Comparison of ENCODE assay signal across 5 fruit fly cellular contexts in the genomic region with DNA sequence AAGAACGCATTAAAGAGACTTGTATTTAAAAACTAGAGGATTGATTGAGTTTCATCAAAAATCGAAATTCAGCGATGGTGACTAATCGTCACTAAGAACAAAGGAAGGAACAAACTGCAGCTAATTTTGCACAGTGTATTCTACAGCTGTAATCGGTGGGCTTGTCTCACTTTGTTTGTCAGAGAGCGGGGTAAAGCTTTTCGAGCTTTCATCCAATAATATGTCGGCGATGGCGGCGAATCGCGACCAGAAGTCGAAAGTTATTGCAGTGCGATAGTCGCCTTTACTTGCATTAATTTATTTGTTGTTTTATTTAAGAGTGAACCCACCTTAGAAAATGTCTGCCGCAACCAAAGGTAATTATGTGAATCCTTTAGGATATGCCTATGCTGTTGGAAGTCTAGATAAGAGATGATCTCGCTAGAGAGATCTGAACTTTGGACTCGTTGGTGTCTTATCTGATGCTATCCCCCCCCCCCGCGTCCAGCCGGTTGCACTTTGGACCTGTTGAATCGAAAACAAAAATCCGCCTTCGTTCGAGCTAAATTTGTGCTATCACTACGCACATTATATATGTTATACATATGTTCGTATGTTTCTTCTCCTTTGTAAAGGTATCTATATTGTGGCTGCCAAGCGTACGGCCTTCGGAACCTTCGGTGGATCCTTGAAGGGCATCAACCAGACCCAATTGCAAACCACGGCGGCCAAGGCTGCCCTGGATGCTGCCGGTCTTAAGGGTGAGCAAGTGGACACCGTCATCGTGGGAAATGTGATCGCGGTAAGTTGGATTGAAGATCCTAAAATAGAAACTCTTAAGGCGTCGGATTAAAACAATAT.
TF ChIP-seq lines count a peak whose summit lies in the region.

A gene (plus strand): TSS at position 243 of the 840 bp plus-strand sequence.

- TF ChIP-seq CTCF in whole organism, embryonic (GFP tag; optimal IDR thresholded peaks at IDR 0.05; lab: Kevin White, UChicago), result peak; percentile 68

TF ChIP-seq in whole organism, adult, 20 proteins besides CTCF, POLR2A, EP300 and RAD21 (continues in another document):
- peak; percentile 93 for TF ChIP-seq CG7045 (GFP tag; optimal IDR thresholded peaks at IDR 0.05; lab: Kevin White, UChicago)
- peak; percentile 65 for TF ChIP-seq Crg-1 (GFP tag; optimal IDR thresholded peaks at IDR 0.05; lab: Kevin White, UChicago)
- peak; percentile 81 for TF ChIP-seq bab1 (GFP tag; optimal IDR thresholded peaks at IDR 0.05; lab: Kevin White, UChicago)
- peak; percentile 97 for TF ChIP-seq CG5204 (GFP tag; optimal IDR thresholded peaks at IDR 0.05; lab: Kevin White, UChicago)
- TF ChIP-seq CG1620 (GFP tag; optimal IDR thresholded peaks at IDR 0.05; lab: Kevin White, UChicago), result peak; percentile 50
- peak; percentile 99 for TF ChIP-seq toe (GFP tag; optimal IDR thresholded peaks at IDR 0.05; lab: Kevin White, UChicago)
- TF ChIP-seq cic (GFP tag; optimal IDR thresholded peaks at IDR 0.05; lab: Kevin White, UChicago), result peak; percentile 91
- peak; percentile 74 for TF ChIP-seq CG33017 (tag; optimal IDR thresholded peaks at IDR 0.05; lab: Kevin White, UChicago)
- TF ChIP-seq CG7101 (tag; optimal IDR thresholded peaks at IDR 0.05; lab: Kevin White, UChicago), result peak; percentile 70
- peak; percentile 95 for TF ChIP-seq CG11617 (GFP tag; optimal IDR thresholded peaks at IDR 0.05; lab: Kevin White, UChicago)
- TF ChIP-seq ovo (GFP tag; optimal IDR thresholded peaks at IDR 0.05; lab: Kevin White, UChicago), result peak; percentile 49
- TF ChIP-seq cnc (optimal IDR thresholded peaks at IDR 0.05; lab: Kevin White, UChicago), result peak in 1 of 2 experiments; percentile 7
- TF ChIP-seq Hr96 (GFP tag; optimal IDR thresholded peaks at IDR 0.05; lab: Kevin White, UChicago), result peak; percentile 99
- peak; percentile 88 for TF ChIP-seq tj (GFP tag; optimal IDR thresholded peaks at IDR 0.05; lab: Kevin White, UChicago)
- TF ChIP-seq pad (GFP tag; optimal IDR thresholded peaks at IDR 0.05; lab: Kevin White, UChicago), result peak; percentile 61

TF ChIP-seq in whole organism, embryonic, 481 proteins besides CTCF, POLR2A, EP300 and RAD21 (continues in another document):
- TF ChIP-seq dan (GFP tag; IDR thresholded peaks at IDR 0.05; lab: Robert Waterston, UW) (no peak), CG9215 (GFP tag; IDR thresholded peaks at IDR 0.05; lab: Robert Waterston, UW) (no peak), Hand (GFP tag; optimal IDR thresholded peaks at IDR 0.05; lab: Kevin White, UChicago) (peak; percentile 54), row (GFP tag; IDR thresholded peaks at IDR 0.05; lab: Robert Waterston, UW) (peak; percentile 84), CG10366 (GFP tag; IDR thresholded peaks at IDR 0.05; lab: Robert Waterston, UW) (peak; percentile 65), Atf6 (GFP tag; IDR thresholded peaks at IDR 0.05; lab: Robert Waterston, UW) (peak; percentile 78), crp (GFP tag; optimal IDR thresholded peaks at IDR 0.05; lab: Kevin White, UChicago) (peak in 1 of 2 experiments; percentile 84), CG10321 (GFP tag; IDR thresholded peaks at IDR 0.05; lab: Robert Waterston, UW) (peak; percentile 42; the same call in 1 of the 2 replicates), ab (GFP tag; optimal IDR thresholded peaks at IDR 0.05; lab: Kevin White, UChicago) (no peak), ap (GFP tag; IDR thresholded peaks at IDR 0.05; lab: Robert Waterston, UW) (peak; percentile 52), CG7357 (GFP tag; IDR thresholded peaks at IDR 0.05; lab: Robert Waterston, UW) (no peak), tx (GFP tag; optimal IDR thresholded peaks at IDR 0.05; lab: Kevin White, UChicago) (peak; percentile 18), bcd (GFP tag; optimal IDR thresholded peaks at IDR 0.05; lab: Kevin White, UChicago) (peak; percentile 46), CG33557 (GFP tag; optimal IDR thresholded peaks at IDR 0.05; lab: Kevin White, UChicago) (no peak), kni (GFP tag; optimal IDR thresholded peaks at IDR 0.05; lab: Kevin White, UChicago) (no peak), CG34376 (GFP tag; optimal IDR thresholded peaks at IDR 0.05; lab: Kevin White, UChicago) (peak; percentile 96), CG14014 (GFP tag; IDR thresholded peaks at IDR 0.05; lab: Robert Waterston, UW) (peak; percentile 70)

TF ChIP-seq in whole organism, prepupa, 60 proteins besides CTCF, POLR2A, EP300 and RAD21 (continues in another document):
- TF ChIP-seq topi (GFP tag; optimal IDR thresholded peaks at IDR 0.05; lab: Kevin White, UChicago) (peak; percentile 82), Lpt (GFP tag; optimal IDR thresholded peaks at IDR 0.05; lab: Kevin White, UChicago) (peak; percentile 95), Eip78C (GFP tag; lab: Kevin White, UChicago) (peak; percentile 86), spab (GFP tag; optimal IDR thresholded peaks at IDR 0.05; lab: Kevin White, UChicago) (peak; percentile 99), Sox14 (GFP tag; optimal IDR thresholded peaks at IDR 0.05; lab: Kevin White, UChicago) (peak; percentile 93), Met (GFP tag; optimal IDR thresholded peaks at IDR 0.05; lab: Kevin White, UChicago) (peak; percentile 87), CG8319 (GFP tag; optimal IDR thresholded peaks at IDR 0.05; lab: Kevin White, UChicago) (peak; percentile 92), CG16779 (tag; optimal IDR thresholded peaks at IDR 0.05; lab: Kevin White, UChicago) (peak; percentile 99), CG3032 (tag; optimal IDR thresholded peaks at IDR 0.05; lab: Kevin White, UChicago) (peak; percentile 85), Blimp-1 (GFP tag; optimal IDR thresholded peaks at IDR 0.05; lab: Kevin White, UChicago) (peak; percentile 96), CG6792 (GFP tag; optimal IDR thresholded peaks at IDR 0.05; lab: Kevin White, UChicago) (peak; percentile 61), CG6163 (GFP tag; IDR thresholded peaks at IDR 0.05; lab: Robert Waterston, UW) (peak; percentile 76), dac (GFP tag; optimal IDR thresholded peaks at IDR 0.05; lab: Kevin White, UChicago) (peak; percentile 75), CG11902 (GFP tag; optimal IDR thresholded peaks at IDR 0.05; lab: Kevin White, UChicago) (no peak), CG4318 (GFP tag; optimal IDR thresholded peaks at IDR 0.05; lab: Kevin White, UChicago) (no peak), Ets21C (GFP tag; optimal IDR thresholded peaks at IDR 0.05; lab: Kevin White, UChicago) (peak; percentile 18), Eip93F (GFP tag; optimal IDR thresholded peaks at IDR 0.05; lab: Kevin White, UChicago) (peak; percentile 91)

TF ChIP-seq in whole organism, pupa, 21 proteins besides CTCF, POLR2A, EP300 and RAD21 (continues in another document):
- TF ChIP-seq CG12605 (GFP tag; IDR thresholded peaks at IDR 0.05; lab: Robert Waterston, UW) (peak; percentile 97), Snoo (tag; optimal IDR thresholded peaks at IDR 0.05; lab: Kevin White, UChicago) (peak; percentile 98), CG15710 (tag; optimal IDR thresholded peaks at IDR 0.05; lab: Kevin White, UChicago) (peak; percentile 87), CG17806 (tag; optimal IDR thresholded peaks at IDR 0.05; lab: Kevin White, UChicago) (peak; percentile 89), fd96Ca (GFP tag; IDR thresholded peaks at IDR 0.05; lab: Robert Waterston, UW) (peak; percentile 92), CG8301 (tag; optimal IDR thresholded peaks at IDR 0.05; lab: Kevin White, UChicago) (peak; percentile 96), CG4496 (GFP tag; IDR thresholded peaks at IDR 0.05; lab: Robert Waterston, UW) (peak; percentile 92), EcR (GFP tag; optimal IDR thresholded peaks at IDR 0.05; lab: Kevin White, UChicago) (peak; percentile 81), rn (GFP tag; IDR thresholded peaks at IDR 0.05; lab: Robert Waterston, UW) (peak; percentile 66; the same call in 1 of the 2 replicates), D1 (tag; optimal IDR thresholded peaks at IDR 0.05; lab: Kevin White, UChicago) (peak; percentile 54), Pif1B (GFP tag; optimal IDR thresholded peaks at IDR 0.05; lab: Kevin White, UChicago) (peak; percentile 99), CG34367 (tag; optimal IDR thresholded peaks at IDR 0.05; lab: Kevin White, UChicago) (peak; percentile 94), CG14655 (GFP tag; optimal IDR thresholded peaks at IDR 0.05; lab: Kevin White, UChicago) (peak; percentile 98), Pif1A (GFP tag; optimal IDR thresholded peaks at IDR 0.05; lab: Kevin White, UChicago) (peak; percentile 98), CG32121 (GFP tag; IDR thresholded peaks at IDR 0.05; lab: Robert Waterston, UW) (peak; percentile 96), CG10348 (GFP tag; IDR thresholded peaks at IDR 0.05; lab: Robert Waterston, UW) (no peak), CG13204 (GFP tag; optimal IDR thresholded peaks at IDR 0.05; lab: Kevin White, UChicago) (peak; percentile 100), gl (tag; optimal IDR thresholded peaks at IDR 0.05; lab: Kevin White, UChicago) (peak; percentile 100)

TF ChIP-seq in whole organism, wandering third instar larva, 38 proteins besides CTCF, POLR2A, EP300 and RAD21 (continues in another document):
- TF ChIP-seq CG32264 (GFP tag; optimal IDR thresholded peaks at IDR 0.05; lab: Kevin White, UChicago) (no peak), Abd-B (GFP tag; optimal IDR thresholded peaks at IDR 0.05; lab: Kevin White, UChicago) (no peak), woc (GFP tag; optimal IDR thresholded peaks at IDR 0.05; lab: Kevin White, UChicago) (peak; percentile 61), lola (GFP tag; optimal IDR thresholded peaks at IDR 0.05; lab: Kevin White, UChicago) (no peak), Hr83 (GFP tag; optimal IDR thresholded peaks at IDR 0.05; lab: Kevin White, UChicago; ENCODE audit: poor library complexity, severe bottlenecking) (peak; percentile 22), Dif (GFP tag; optimal IDR thresholded peaks at IDR 0.05; lab: Kevin White, UChicago; ENCODE audit: partially characterized antibody) (no peak), Myc (optimal IDR thresholded peaks at IDR 0.05; lab: Kevin White, UChicago) (no peak), OdsH (GFP tag; optimal IDR thresholded peaks at IDR 0.05; lab: Kevin White, UChicago) (peak; percentile 35), foxo (GFP tag; optimal IDR thresholded peaks at IDR 0.05; lab: Kevin White, UChicago) (peak; percentile 17 to 59), h (GFP tag; optimal IDR thresholded peaks at IDR 0.05; lab: Kevin White, UChicago) (peak; percentile 61), jim (GFP tag; optimal IDR thresholded peaks at IDR 0.05; lab: Kevin White, UChicago) (no peak), Hr78 (GFP tag; optimal IDR thresholded peaks at IDR 0.05; lab: Kevin White, UChicago) (no peak), rgr (GFP tag; optimal IDR thresholded peaks at IDR 0.05; lab: Kevin White, UChicago) (peak; percentile 61), CG9705 (GFP tag; optimal IDR thresholded peaks at IDR 0.05; lab: Kevin White, UChicago) (peak; percentile 48), Mio (GFP tag; optimal IDR thresholded peaks at IDR 0.05; lab: Kevin White, UChicago) (no peak), N (GFP tag; optimal IDR thresholded peaks at IDR 0.05; lab: Kevin White, UChicago) (no peak), tai (GFP tag; optimal IDR thresholded peaks at IDR 0.05; lab: Kevin White, UChicago) (no peak), CrebA (GFP tag; optimal IDR thresholded peaks at IDR 0.05; lab: Kevin White, UChicago; ENCODE audit: borderline replicate concordance) (no peak), dl (GFP tag; optimal IDR thresholded peaks at IDR 0.05; lab: Kevin White, UChicago; ENCODE audit: insufficient read depth in 1 of 2, partially characterized antibody in 2 of 2) (no peak), dsf (GFP tag; optimal IDR thresholded peaks at IDR 0.05; lab: Kevin White, UChicago; ENCODE audit: borderline replicate concordance) (peak; percentile 19)
